Fruit fly (Drosophila melanogaster) whole organism, embryonic: ENCODE data around the gene osy.

Experiments
- CG10462 ChIP-seq: fragments of 200-800 bp; sonication (Bioruptor generic); optimal IDR thresholded peaks from 2 replicates; lab custom pipeline; 2016; ENCODE audit warnings: missing biosample characterization, missing genetic modification characterization
- CG11247 ChIP-seq: fragments of 200-800 bp; sonication (Bioruptor generic); IDR thresholded peaks from 2 replicates; pipeline ENCODE4 v1.3.6; 2022; ENCODE audit warnings: missing biosample characterization, missing genetic modification characterization
- CG12236 ChIP-seq: fragments of 200-800 bp; sonication (Bioruptor generic); optimal IDR thresholded peaks from 2 replicates; lab custom pipeline; 2016; ENCODE audit warnings: missing biosample characterization, missing genetic modification characterization
- CG13296 ChIP-seq: fragments of 200-800 bp; sonication (Bioruptor generic); optimal IDR thresholded peaks from 3 replicates; lab custom pipeline; 2018; ENCODE audit warnings: missing biosample characterization, mild to moderate bottlenecking, missing genetic modification characterization
- CG8478 ChIP-seq: fragments of >200 bp; optimal IDR thresholded peaks from 2 replicates; lab custom pipeline; 2018
- Hr51 ChIP-seq, 2 experiments: fragments of 200-800 bp; sonication (Bioruptor generic); optimal IDR thresholded peaks; 2 replicates in 1 of 2; 3 replicates in 1 of 2; lab custom pipeline; 2016 to 2018; ENCODE audit warnings: missing biosample characterization in 2 of 2, missing genetic modification characterization in 2 of 2, mild to moderate bottlenecking in 1 of 2, moderate library complexity in 1 of 2
- exex ChIP-seq: fragments of 200-800 bp; sonication (Bioruptor generic); optimal IDR thresholded peaks from 4 replicates; lab custom pipeline; 2018; ENCODE audit warnings: missing biosample characterization, mild to moderate bottlenecking, missing genetic modification characterization, moderate library complexity
- hbn ChIP-seq: fragments of 200-800 bp; sonication (Bioruptor generic); IDR thresholded peaks from 2 replicates; pipeline ENCODE4 v1.3.6; 2022; ENCODE audit warnings: missing biosample characterization, missing genetic modification characterization; ENCODE audit not compliant: partially characterized antibody
- nau ChIP-seq: fragments of 200-800 bp; sonication (Bioruptor generic); optimal IDR thresholded peaks from 3 replicates; lab custom pipeline; 2017; ENCODE audit warnings: missing biosample characterization, mild to moderate bottlenecking, missing genetic modification characterization, missing genetic modification reagents
- p53 ChIP-seq: fragments of 200-800 bp; sonication (Bioruptor generic); optimal IDR thresholded peaks from 2 replicates; lab custom pipeline; 2016; ENCODE audit warnings: missing biosample characterization, missing genetic modification characterization
- wor ChIP-seq: fragments of 200-800 bp; sonication (Bioruptor generic); IDR thresholded peaks from 2 replicates; pipeline ENCODE4 v1.3.6; 2022; ENCODE audit warnings: missing biosample characterization, missing genetic modification characterization

DNA sequence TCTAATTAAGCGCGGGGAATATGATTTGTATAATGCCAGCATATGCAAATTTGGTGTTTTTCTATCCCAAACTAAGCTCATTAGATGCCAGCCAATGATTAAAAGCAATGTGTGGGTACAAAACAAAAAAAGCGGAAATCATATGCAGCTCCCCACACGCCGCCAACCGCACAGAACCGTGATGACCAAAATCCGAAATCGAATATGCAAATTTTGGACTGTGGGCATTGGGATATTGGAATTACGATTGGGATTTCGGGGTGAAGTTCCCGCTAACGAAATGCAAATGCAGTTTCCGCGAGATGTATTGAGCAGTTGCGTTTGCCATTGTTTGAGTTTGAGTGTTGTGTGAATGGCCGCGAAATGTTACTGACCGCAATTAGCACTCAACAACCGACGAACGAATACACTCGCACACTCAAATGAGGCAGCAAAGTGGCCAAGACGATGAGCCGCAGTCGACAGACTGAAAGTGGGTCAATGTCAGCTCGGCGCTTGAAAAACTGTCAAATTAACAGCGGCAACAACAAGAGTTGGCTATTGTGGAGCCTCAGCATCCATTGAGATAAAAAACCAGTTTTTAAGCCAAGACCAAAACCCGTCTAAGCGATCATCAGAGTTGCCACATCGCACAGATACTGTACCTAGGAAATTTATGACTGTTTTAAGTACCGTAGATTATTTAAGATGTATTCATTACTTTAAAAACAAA, 13.9 kb downstream of the osy start:
- TF ChIP-seq CG13296 (no peak), wor (GFP tag; lab: Robert Waterston, UW) (no peak), CG12236 (GFP tag; lab: Kevin White, UChicago) (no peak), hbn (GFP tag; lab: Robert Waterston, UW) (no peak), CG10462 (GFP tag; lab: Kevin White, UChicago) (no peak), CG8478 (lab: Kevin White, UChicago) (no peak), p53 (GFP tag; lab: Kevin White, UChicago) (no peak), nau (GFP tag; lab: Kevin White, UChicago) (no peak), Hr51 (GFP tag; optimal IDR thresholded peaks at IDR 0.05; lab: Kevin White, UChicago) (no peak), CG11247 (no peak), exex (no peak)
